Worm (Caenorhabditis elegans) whole organism, L2 larva: ENCODE measurements around the gene F35D11.1.

ENCODE experiments used
- F13H6.1 ChIP-seq: sonication (generic microtip); optimal IDR thresholded peaks from 2 replicates; lab custom pipeline; 2016; ENCODE audit warnings: missing genetic modification characterization, missing compliant biosample characterization
- ZK546.5 ChIP-seq: sonication (generic microtip); optimal IDR thresholded peaks from 2 replicates; lab custom pipeline; 2017; ENCODE audit warnings: missing biosample characterization, missing genetic modification characterization
- aly-2 ChIP-seq: fragments of 150-350 bp; optimal IDR thresholded peaks from 2 replicates; lab custom pipeline; 2014; ENCODE audit warnings: missing biosample characterization, missing genetic modification characterization
- blmp-1 ChIP-seq: sonication (generic microtip); optimal IDR thresholded peaks from 2 replicates; lab custom pipeline; 2017; ENCODE audit warnings: missing genetic modification characterization, mild to moderate bottlenecking, missing compliant biosample characterization, antibody characterized with exemption, moderate library complexity; ENCODE audit not compliant: insufficient read depth
- ceh-82 ChIP-seq: fragments of 150-350 bp; optimal IDR thresholded peaks from 2 replicates; lab custom pipeline; 2014; ENCODE audit warnings: missing biosample characterization, missing genetic modification characterization
- elt-3 ChIP-seq: sonication (generic microtip); optimal IDR thresholded peaks from 2 replicates; lab custom pipeline; 2017; ENCODE audit warnings: missing biosample characterization, missing genetic modification characterization
- lsy-2 ChIP-seq, 2 experiments: fragments of 150-350 bp in 1 of 2; sonication (generic microtip) in 1 of 2; optimal IDR thresholded peaks; 2 replicates each; lab custom pipeline; 2014 to 2017; ENCODE audit warnings: missing biosample characterization in 2 of 2, missing genetic modification characterization in 2 of 2
- nhr-237 ChIP-seq: fragments of 150-350 bp; optimal IDR thresholded peaks from 2 replicates; lab custom pipeline; 2014; ENCODE audit warnings: missing biosample characterization, missing genetic modification characterization
- snpc-4 ChIP-seq: fragments of 150-350 bp; optimal IDR thresholded peaks from 2 replicates; lab custom pipeline; 2014; ENCODE audit warnings: missing biosample characterization, missing genetic modification characterization
- unc-39 ChIP-seq: fragments of 150-350 bp; optimal IDR thresholded peaks from 2 replicates; lab custom pipeline; 2014; ENCODE audit warnings: missing biosample characterization, missing genetic modification characterization
- ztf-11 ChIP-seq: sonication (generic microtip); optimal IDR thresholded peaks from 2 replicates; lab custom pipeline; 2017; ENCODE audit warnings: missing biosample characterization, missing genetic modification characterization
- ztf-4 ChIP-seq: fragments of 150-350 bp; optimal IDR thresholded peaks from 2 replicates; lab custom pipeline; 2014; ENCODE audit warnings: missing biosample characterization, missing genetic modification characterization

ce11 chrII:4600818-4601217 is 25.9 kb upstream of the F35D11.1 start:
- TF ChIP-seq elt-3 (no peak), ztf-4 (tag; lab: Kevin White, UChicago) (no peak), snpc-4 (tag; lab: Kevin White, UChicago) (no peak), unc-39 (no peak), ceh-82 (no peak), ztf-11 (no peak), aly-2 (tag; lab: Kevin White, UChicago) (no peak), lsy-2 (tag; optimal IDR thresholded peaks at IDR 0.05; lab: Kevin White, UChicago) (no peak), F13H6.1 (tag; lab: Kevin White, UChicago) (no peak), ZK546.5 (tag; lab: Kevin White, UChicago) (no peak), blmp-1 (tag; lab: Kevin White, UChicago) (no peak), nhr-237 (tag; lab: Kevin White, UChicago) (no peak)
